Fruit fly (Drosophila melanogaster): ENCODE data around the gene Cph.
A peak's percentile ranks its signal among the peaks of the same experiment; 100 is the strongest.

- TF ChIP-seq cnc (optimal IDR thresholded peaks at IDR 0.05) (no peak), pad (GFP tag; optimal IDR thresholded peaks at IDR 0.05) (no peak), CG12768 (GFP tag; optimal IDR thresholded peaks at IDR 0.05) (no peak), tj (GFP tag; optimal IDR thresholded peaks at IDR 0.05) (peak; percentile 29), CG1620 (GFP tag; optimal IDR thresholded peaks at IDR 0.05) (no peak), CG7045 (GFP tag; optimal IDR thresholded peaks at IDR 0.05) (no peak), Crg-1 (GFP tag; optimal IDR thresholded peaks at IDR 0.05) (no peak), Mnt (GFP tag; optimal IDR thresholded peaks at IDR 0.05) (peak; percentile 19)
Measured at dm6 chrX:7104400-7105068, 33.0 kb upstream of the Cph start, which contains the start of the genes CG4617 and CG8300.
